Fruit fly (Drosophila melanogaster) whole organism, pupa: Measurements from ENCODE around the gene CG31759.

Source experiments
- CG17806 ChIP-seq: fragments of 200-800 bp; sonication (Bioruptor generic); optimal IDR thresholded peaks from 2 replicates; lab custom pipeline; 2018; ENCODE audit warnings: missing biosample characterization, mild to moderate bottlenecking, missing genetic modification characterization, moderate library complexity
- CG8301 ChIP-seq: fragments of 200-800 bp; sonication (Bioruptor generic); optimal IDR thresholded peaks from 2 replicates; lab custom pipeline; 2018; ENCODE audit warnings: missing biosample characterization, mild to moderate bottlenecking, missing genetic modification characterization
- D1 ChIP-seq: fragments of 200-800 bp; sonication (Bioruptor generic); optimal IDR thresholded peaks from 2 replicates; lab custom pipeline; 2018; ENCODE audit warnings: missing biosample characterization, mild to moderate bottlenecking, missing genetic modification characterization, moderate library complexity
- Pif1A ChIP-seq: fragments of 200-800 bp; sonication (Bioruptor generic); optimal IDR thresholded peaks from 3 replicates; lab custom pipeline; 2016; ENCODE audit warnings: missing biosample characterization, missing genetic modification characterization
- Snoo ChIP-seq: fragments of 200-800 bp; sonication (Bioruptor generic); optimal IDR thresholded peaks from 3 replicates; lab custom pipeline; 2017; ENCODE audit warnings: missing biosample characterization, mild to moderate bottlenecking, missing genetic modification characterization, inconsistent platforms
- rn ChIP-seq: fragments of 200-800 bp; sonication (Bioruptor generic); IDR thresholded peaks from 2 replicates; pipeline ENCODE4 v1.3.6; 2022; ENCODE audit warnings: missing biosample characterization, missing genetic modification characterization

Gene CG31759

dm6 chr2L:12252287-12252686, 44.8 kb downstream of the CG31759 start:
- no peak for TF ChIP-seq CG8301 (tag; lab: Kevin White, UChicago)
- no peak for TF ChIP-seq Pif1A (GFP tag; lab: Kevin White, UChicago)
- TF ChIP-seq rn: no peak
- no peak for TF ChIP-seq CG17806 (tag; lab: Kevin White, UChicago)
- no peak for TF ChIP-seq Snoo (tag; lab: Kevin White, UChicago)
- TF ChIP-seq D1: no peak
